Worm (Caenorhabditis elegans) whole organism, young adult: ENCODE results near the gene F35E8.13.

Experiments
- ama-1 ChIP-seq, 3 experiments: fragments of 150-350 bp in 1 of 3; sonication (generic microtip) in 2 of 3; optimal IDR thresholded peaks; 2 replicates each; lab custom pipeline; 2014 to 2018; ENCODE audit warnings: missing biosample characterization in 2 of 3, missing genetic modification characterization in 2 of 3, missing genetic modification reagents in 2 of 3
- bed-1 ChIP-seq: fragments of 200-800 bp; sonication (Bioruptor generic); IDR thresholded peaks from 2 replicates; pipeline ENCODE4 v1.3.6; 2022; ENCODE audit warnings: missing genetic modification reagents, missing genetic modification characterization, missing compliant biosample characterization
- fkh-3 ChIP-seq: sonication (generic microtip); optimal IDR thresholded peaks from 2 replicates; lab custom pipeline; 2016; ENCODE audit warnings: mild to moderate bottlenecking, missing genetic modification characterization, missing compliant biosample characterization
- lin-40 ChIP-seq: sonication (generic microtip); optimal IDR thresholded peaks from 2 replicates; lab custom pipeline; 2016; ENCODE audit warnings: missing genetic modification characterization, mild to moderate bottlenecking, missing compliant biosample characterization, missing genotype, missing genetic modification reagents
- lsl-1 ChIP-seq: fragments of 200-800 bp; sonication (Bioruptor generic); optimal IDR thresholded peaks from 2 replicates; lab custom pipeline; 2018; ENCODE audit warnings: mild to moderate bottlenecking, missing genetic modification characterization, moderate library complexity, missing compliant biosample characterization
- nfyb-1 ChIP-seq: fragments of 200-800 bp; sonication (Bioruptor generic); IDR thresholded peaks from 2 replicates; pipeline ENCODE4 v1.3.6; 2022; ENCODE audit warnings: missing genetic modification reagents, missing genetic modification characterization, missing compliant biosample characterization
- nhr-80 ChIP-seq: sonication (generic microtip); optimal IDR thresholded peaks from 2 replicates; lab custom pipeline; 2016; ENCODE audit warnings: missing genetic modification characterization, missing compliant biosample characterization
- pha-4 ChIP-seq: fragments of 150-350 bp; sonication (generic microtip); optimal IDR thresholded peaks from 2 replicates; lab custom pipeline; 2014; ENCODE audit warnings: missing biosample characterization, missing genetic modification reagents, missing genetic modification characterization
- ztf-26 ChIP-seq: sonication (generic microtip); optimal IDR thresholded peaks from 2 replicates; lab custom pipeline; 2017; ENCODE audit warnings: missing genetic modification characterization, missing compliant biosample characterization

- no peak for TF ChIP-seq ama-1 (optimal IDR thresholded peaks at IDR 0.05; lab: Kevin White, UChicago)
- no peak for TF ChIP-seq ama-1 (GFP tag; optimal IDR thresholded peaks at IDR 0.05; lab: Kevin White, UChicago)
- no peak for TF ChIP-seq lsl-1 (GFP tag; lab: Kevin White, UChicago)
- peak; percentile 82 for TF ChIP-seq nhr-80 (tag; lab: Kevin White, UChicago)
- TF ChIP-seq ztf-26 (tag; lab: Kevin White, UChicago), result no peak
- TF ChIP-seq fkh-3 (tag; lab: Kevin White, UChicago), result no peak
- no peak for TF ChIP-seq bed-1 (GFP tag; lab: Robert Waterston, UW)
- no peak for TF ChIP-seq lin-40 (tag; lab: Kevin White, UChicago)
- TF ChIP-seq pha-4 (tag; lab: Kevin White, UChicago), result no peak
- no peak for TF ChIP-seq nfyb-1 (GFP tag; lab: Robert Waterston, UW)
These were observed 7.2 kb upstream of the F35E8.13 start, which contains the start of gene gst-38 for ce11 chrV:15915919-15916318.
